Worm (Caenorhabditis elegans) whole organism, mixed stage, embryonic: ENCODE results near the gene gen-1.
A peak's percentile ranks its signal among the peaks of the same experiment; 100 is the strongest.

Experiments
- bed-3 ChIP-seq: fragments of 200-800 bp; sonication (Bioruptor generic); optimal IDR thresholded peaks from 3 replicates; lab custom pipeline; 2018; ENCODE audit warnings: mild to moderate bottlenecking, missing genetic modification characterization, moderate library complexity, missing compliant biosample characterization
- cnd-1 ChIP-seq: fragments of 200-800 bp; sonication (Bioruptor generic); optimal IDR thresholded peaks from 2 replicates; lab custom pipeline; 2018; ENCODE audit warnings: mild to moderate bottlenecking, missing genetic modification characterization, missing compliant biosample characterization
- drap-1 ChIP-seq: fragments of 200-800 bp; sonication (Bioruptor generic); optimal IDR thresholded peaks from 3 replicates; lab custom pipeline; 2018; ENCODE audit warnings: mild to moderate bottlenecking, missing genetic modification characterization, missing compliant biosample characterization
- lin-32 ChIP-seq: fragments of 200-800 bp; sonication (Bioruptor generic); optimal IDR thresholded peaks from 2 replicates; lab custom pipeline; 2018; ENCODE audit warnings: mild to moderate bottlenecking, missing genetic modification characterization, missing compliant biosample characterization
- lsy-2 ChIP-seq: fragments of 150-350 bp; optimal IDR thresholded peaks from 2 replicates; lab custom pipeline; 2014; ENCODE audit warnings: missing biosample characterization, missing genetic modification characterization
- mab-5 ChIP-seq: fragments of 150-350 bp; optimal IDR thresholded peaks from 2 replicates; lab custom pipeline; 2014; ENCODE audit warnings: missing biosample characterization, missing genetic modification characterization
- mep-1 ChIP-seq: fragments of 150-350 bp; optimal IDR thresholded peaks from 2 replicates; lab custom pipeline; 2017; ENCODE audit warnings: missing biosample characterization, missing genetic modification reagents, missing genetic modification characterization, inconsistent platforms
- nhr-2 ChIP-seq: fragments of 150-350 bp; optimal IDR thresholded peaks from 2 replicates; lab custom pipeline; 2014; ENCODE audit warnings: missing biosample characterization, missing genetic modification characterization
- nhr-237 ChIP-seq: fragments of 150-350 bp; optimal IDR thresholded peaks from 2 replicates; lab custom pipeline; 2014; ENCODE audit warnings: missing biosample characterization, missing genetic modification characterization
- nhr-28 ChIP-seq: fragments of 150-350 bp; optimal IDR thresholded peaks from 2 replicates; lab custom pipeline; 2014; ENCODE audit warnings: missing biosample characterization, missing genetic modification characterization
- sptf-1 ChIP-seq: sonication (generic microtip); optimal IDR thresholded peaks from 2 replicates; lab custom pipeline; 2017; ENCODE audit warnings: mild to moderate bottlenecking, missing genetic modification characterization, moderate library complexity, missing compliant biosample characterization
- unc-120 ChIP-seq: sonication (generic microtip); optimal IDR thresholded peaks from 2 replicates; lab custom pipeline; 2017; ENCODE audit warnings: missing genetic modification characterization, missing compliant biosample characterization; ENCODE audit not compliant: poor library complexity, severe bottlenecking
- unc-39 ChIP-seq: fragments of 150-350 bp; optimal IDR thresholded peaks from 2 replicates; lab custom pipeline; 2014; ENCODE audit warnings: missing biosample characterization, missing genetic modification characterization
- zip-8 ChIP-seq: fragments of 150-350 bp; optimal IDR thresholded peaks from 2 replicates; lab custom pipeline; 2014; ENCODE audit warnings: missing biosample characterization, missing genetic modification characterization

Gene gen-1

DNA sequence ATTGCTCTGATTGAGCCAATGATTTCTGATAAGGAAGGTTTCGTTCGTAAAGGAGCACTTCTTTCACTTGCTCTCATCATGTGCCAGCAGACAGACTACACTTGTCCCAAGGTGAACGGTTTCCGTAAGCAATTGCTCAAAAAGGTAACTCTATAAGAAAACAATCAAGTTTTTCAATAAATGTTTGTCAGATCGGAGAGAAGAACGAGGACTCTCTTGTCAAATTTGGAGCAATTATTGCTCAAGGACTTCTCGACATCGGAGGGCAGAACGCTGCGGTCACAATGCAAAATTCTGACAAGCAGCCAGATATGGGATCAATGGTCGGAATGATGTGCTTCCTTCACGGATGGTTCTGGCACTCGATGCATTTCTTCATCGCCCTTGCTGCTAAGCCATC is 46.6 kb downstream of the gen-1 start:
- TF ChIP-seq drap-1 = no peak
- TF ChIP-seq lsy-2 (tag; lab: Kevin White, UChicago) = no peak
- no peak for TF ChIP-seq mab-5 (tag; lab: Kevin White, UChicago)
- TF ChIP-seq cnd-1 (tag; lab: Kevin White, UChicago) = no peak
- no peak for TF ChIP-seq sptf-1 (tag; lab: Kevin White, UChicago)
- TF ChIP-seq bed-3 (GFP tag; lab: Kevin White, UChicago) = no peak
- TF ChIP-seq mep-1 (tag; lab: Kevin White, UChicago) = no peak
- TF ChIP-seq zip-8 (tag; lab: Kevin White, UChicago) = no peak
- TF ChIP-seq nhr-2 (tag; lab: Kevin White, UChicago) = no peak
- TF ChIP-seq nhr-237 = no peak
- TF ChIP-seq lin-32 = no peak
- no peak for TF ChIP-seq unc-39 (tag; lab: Kevin White, UChicago)
- TF ChIP-seq, all 35 proteins: peak for 0

DNA sequence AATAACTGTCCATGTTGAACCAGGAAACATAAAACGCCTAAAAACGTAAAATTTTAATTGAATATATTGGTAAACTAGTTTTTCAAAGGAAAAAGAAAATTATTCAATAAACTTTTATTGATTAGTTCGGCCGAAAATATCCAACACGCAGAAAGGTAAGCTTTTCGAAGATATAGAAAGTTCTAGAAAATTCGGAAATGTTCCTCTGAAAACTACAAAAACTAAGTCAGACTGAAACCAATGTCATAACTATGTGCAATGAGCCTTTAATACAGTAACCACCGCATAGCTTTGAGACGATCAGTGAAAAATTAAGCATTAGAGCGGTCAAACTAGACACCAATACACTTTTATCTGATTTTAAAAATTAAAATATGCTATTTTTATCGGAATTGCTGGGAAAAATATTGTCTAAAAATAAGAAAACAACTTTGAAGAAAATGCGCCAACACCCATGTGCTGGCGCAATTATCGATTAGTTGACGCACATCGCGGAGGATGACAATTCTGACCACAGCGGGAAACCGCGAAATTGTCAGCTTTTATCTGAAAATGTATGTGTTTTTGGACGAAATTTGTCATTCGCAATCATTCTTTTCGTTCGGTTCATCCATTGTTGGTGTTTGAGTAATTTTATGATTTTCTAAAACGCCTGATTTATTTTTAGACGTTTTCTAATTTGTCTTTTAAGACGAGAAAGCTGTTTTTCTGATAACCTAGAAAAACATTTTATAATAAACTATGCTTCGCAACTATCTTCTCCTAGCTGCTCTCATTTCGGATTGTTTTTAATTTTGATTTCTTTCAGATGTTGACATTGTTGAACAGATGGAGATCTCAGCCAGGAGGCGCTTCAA is 49.4 kb downstream of the gen-1 start, which contains the start of the genes C23G10.7 and rpn-2:
TSS of gene C23G10.7 (minus strand) at position 37 of the 857 bp plus-strand sequence.
TSS of gene rpn-2 (plus strand) at position 807 of the 857 bp plus-strand sequence.
- TF ChIP-seq nhr-28 (tag; lab: Kevin White, UChicago) (no peak), mep-1 (tag; lab: Kevin White, UChicago) (peak; percentile 34), unc-120 (tag; lab: Kevin White, UChicago) (peak; percentile 23), lsy-2 (tag; lab: Kevin White, UChicago) (peak; percentile 49)
